Worm (Caenorhabditis elegans): ENCODE data around the gene F58D12.1.

- TF ChIP-seq sptf-1 (tag; optimal IDR thresholded peaks at IDR 0.05) (no peak), pha-4 (tag; optimal IDR thresholded peaks at IDR 0.05) (no peak), unc-62 (GFP tag; optimal IDR thresholded peaks at IDR 0.05) (no peak), M03D4.4 (tag; optimal IDR thresholded peaks at IDR 0.05) (no peak), snpc-4 (tag; optimal IDR thresholded peaks at IDR 0.05) (no peak), nhr-28 (tag; optimal IDR thresholded peaks at IDR 0.05) (no peak), nhr-12 (tag; optimal IDR thresholded peaks at IDR 0.05) (no peak), elt-3 (tag; optimal IDR thresholded peaks at IDR 0.05) (no peak), blmp-1 (tag; optimal IDR thresholded peaks at IDR 0.05) (no peak), ces-1 (GFP tag; optimal IDR thresholded peaks at IDR 0.05) (no peak), mls-2 (tag; optimal IDR thresholded peaks at IDR 0.05) (no peak), lin-13 (tag; optimal IDR thresholded peaks at IDR 0.05) (no peak)
Observed at ce11 chrV:14090309-14090967, 41.1 kb downstream of the F58D12.1 start, which contains the start of the genes D1086.5 and him-5.

All from whole organism, mixed stage, embryonic.